Worm (Caenorhabditis elegans): ENCODE data around the gene ZK892.6.
"Not testable (repeated sequence)": the region's sequence is repeated elsewhere in the genome, so short reads cannot be mapped to it uniquely, and the experiment has no call there.

Gene ZK892.6

DNA sequence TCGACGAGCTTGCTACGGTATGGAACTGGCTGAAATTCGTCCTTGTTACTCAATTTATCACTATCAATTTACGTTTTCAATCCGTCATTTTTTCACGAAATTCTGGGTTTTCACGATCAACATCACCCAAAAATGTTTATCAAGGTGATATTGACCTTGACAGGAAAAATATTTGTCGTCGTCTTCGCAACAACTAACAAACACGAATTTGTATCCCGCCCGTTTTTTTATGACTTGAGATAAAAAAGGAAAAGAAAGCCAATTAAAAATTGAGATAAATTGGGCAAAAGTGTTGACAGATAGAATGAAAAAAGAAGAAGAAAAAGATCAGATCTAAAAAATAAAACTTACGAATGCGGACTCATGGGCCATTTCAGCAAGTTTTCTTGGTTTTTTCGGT lies 31.0 kb upstream of the ZK892.6 start (continued):
- no peak for TF ChIP-seq lsy-2 (tag; optimal IDR thresholded peaks at IDR 0.05)
- TF ChIP-seq fkh-4 (tag; optimal IDR thresholded peaks at IDR 0.05; ENCODE audit: borderline replicate concordance): no peak
- TF ChIP-seq Y116A8C.19 (tag; optimal IDR thresholded peaks at IDR 0.05; ENCODE audit: borderline replicate concordance): no peak
- TF ChIP-seq sup-37 (GFP tag; optimal IDR thresholded peaks at IDR 0.05): no peak
- TF ChIP-seq nhr-237 (tag; optimal IDR thresholded peaks at IDR 0.05): no peak
- TF ChIP-seq nhr-19 (GFP tag; conservative IDR thresholded peaks at IDR 0.05): no peak
- TF ChIP-seq lin-13 (GFP tag; optimal IDR thresholded peaks at IDR 0.05): no peak
- no peak for TF ChIP-seq lin-39 (tag; optimal IDR thresholded peaks at IDR 0.05)
- no peak for TF ChIP-seq egl-13 (tag; optimal IDR thresholded peaks at IDR 0.05)
- TF ChIP-seq C34B4.2 (tag; optimal IDR thresholded peaks at IDR 0.05): no peak
- TF ChIP-seq nhr-90 (tag; optimal IDR thresholded peaks at IDR 0.05; ENCODE audit: poor library complexity): peak; percentile 52
- no peak for TF ChIP-seq efl-1 (optimal IDR thresholded peaks at IDR 0.05)
- no peak for TF ChIP-seq efl-1 (GFP tag; optimal IDR thresholded peaks at IDR 0.05 in 1 of 2)
- TF ChIP-seq nhr-71 (tag; optimal IDR thresholded peaks at IDR 0.05): peak; percentile 40
- no peak for TF ChIP-seq dpl-1 (GFP tag; optimal IDR thresholded peaks at IDR 0.05)
- no peak for TF ChIP-seq tbx-2 (tag; optimal IDR thresholded peaks at IDR 0.05)
- TF ChIP-seq ceh-90 (tag; optimal IDR thresholded peaks at IDR 0.05): no peak
- no peak for TF ChIP-seq ztf-4 (tag; optimal IDR thresholded peaks at IDR 0.05)

DNA sequence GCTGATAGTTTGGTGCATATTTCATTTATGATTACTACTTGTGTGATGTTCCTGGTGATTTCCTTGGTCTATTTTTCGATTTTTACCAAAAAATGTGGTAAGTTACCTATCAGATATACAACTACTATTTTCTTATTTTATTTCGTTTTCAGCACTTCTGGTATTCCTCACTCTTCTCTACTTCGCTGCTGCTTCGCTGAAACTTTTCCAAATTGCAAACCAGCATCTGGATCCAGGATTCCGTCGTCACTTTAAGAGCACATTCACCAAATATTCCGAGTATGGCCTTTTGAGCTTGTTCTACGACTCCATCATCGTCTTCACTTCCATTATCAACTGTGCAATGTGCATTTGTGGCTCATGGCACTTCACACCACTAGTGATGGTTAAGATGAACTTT lies 28.6 kb upstream of the ZK892.6 start:
- no peak for TF ChIP-seq ztf-4 (tag; optimal IDR thresholded peaks at IDR 0.05)
- TF ChIP-seq nhr-47 (tag; optimal IDR thresholded peaks at IDR 0.05): no peak
- TF ChIP-seq fos-1 (tag; optimal IDR thresholded peaks at IDR 0.05): no peak
- TF ChIP-seq unc-130 (tag; optimal IDR thresholded peaks at IDR 0.05): no peak
- no peak for TF ChIP-seq unc-86 (tag; optimal IDR thresholded peaks at IDR 0.05)
- no peak for TF ChIP-seq ceh-90 (tag; optimal IDR thresholded peaks at IDR 0.05)
- TF ChIP-seq elt-3 (tag; optimal IDR thresholded peaks at IDR 0.05): no peak
- TF ChIP-seq tlp-1 (tag; optimal IDR thresholded peaks at IDR 0.05): no peak
- no peak for TF ChIP-seq zip-4 (GFP tag; optimal IDR thresholded peaks at IDR 0.05)
- TF ChIP-seq fkh-8 (tag; optimal IDR thresholded peaks at IDR 0.05): no peak
- TF ChIP-seq nhr-11 (tag; optimal IDR thresholded peaks at IDR 0.05): no peak
- TF ChIP-seq lin-39 (tag; optimal IDR thresholded peaks at IDR 0.05): no peak
- TF ChIP-seq ceh-88 (GFP tag; IDR thresholded peaks at IDR 0.05): no peak
- TF ChIP-seq alr-1 (tag; optimal IDR thresholded peaks at IDR 0.05; ENCODE audit: borderline replicate concordance): no peak
- no peak for TF ChIP-seq pax-3 (tag; optimal IDR thresholded peaks at IDR 0.05)
- no peak for TF ChIP-seq efl-3 (GFP tag; optimal IDR thresholded peaks at IDR 0.05)
- no peak for TF ChIP-seq lin-15B (tag; optimal IDR thresholded peaks at IDR 0.05)
- no peak for TF ChIP-seq snpc-4 (tag; optimal IDR thresholded peaks at IDR 0.05)
- no peak for TF ChIP-seq unc-30 (tag; optimal IDR thresholded peaks at IDR 0.05)

DNA sequence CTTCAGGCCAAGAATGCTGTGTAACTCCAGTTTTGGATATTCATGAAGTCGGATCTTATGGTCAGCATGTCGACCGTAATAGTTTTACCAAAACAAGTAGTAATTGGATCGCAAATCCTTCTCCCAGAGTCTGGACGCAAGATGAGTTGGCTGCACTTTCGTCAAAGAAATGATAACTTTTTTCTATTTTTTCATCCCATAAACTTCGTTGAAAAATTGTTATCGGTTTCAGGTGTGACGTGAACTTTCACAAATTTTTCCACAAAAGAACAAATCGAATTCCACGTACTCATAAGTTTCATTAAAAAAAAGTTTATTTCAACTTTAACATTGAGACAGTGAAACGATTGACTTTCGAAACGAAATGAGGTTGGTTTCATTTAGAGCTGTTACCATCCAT lies 28.0 kb upstream of the ZK892.6 start, which contains the start of gene ZK892.5:
Gene ZK892.5 (plus strand): TSS at position 301 of the 400 bp plus-strand sequence.
- TF ChIP-seq jun-1 (tag; optimal IDR thresholded peaks at IDR 0.05) (no peak), tbx-2 (tag; optimal IDR thresholded peaks at IDR 0.05) (no peak), pag-3 (tag; optimal IDR thresholded peaks at IDR 0.05; ENCODE audit: borderline replicate concordance, insufficient read depth) (no peak)

DNA sequence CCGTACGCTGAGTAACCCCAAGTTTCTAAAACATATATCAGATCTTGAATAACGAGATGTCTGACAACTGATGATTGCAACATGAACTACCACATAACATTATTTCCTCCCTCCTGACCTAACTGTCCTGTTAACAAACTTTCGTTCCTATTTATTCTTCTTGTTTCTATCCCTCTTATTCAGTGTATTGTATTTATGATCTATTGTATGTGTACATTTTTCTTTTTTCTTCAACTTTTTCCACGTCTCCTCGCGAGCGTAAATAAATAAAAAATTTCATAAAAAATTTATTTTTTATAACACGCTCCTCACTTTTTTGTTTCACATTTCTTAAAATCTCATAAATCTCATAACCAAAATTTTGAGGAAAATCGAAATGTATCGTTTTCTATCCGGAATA lies 26.3 kb upstream of the ZK892.6 start, which contains the start of gene ZK892.4:
Gene ZK892.4 (plus strand): TSS at position 301 of the 400 bp plus-strand sequence.
- not testable (repeated sequence) for TF ChIP-seq zag-1, tbx-2, nhr-84 (tag; optimal IDR thresholded peaks at IDR 0.05)

Data from whole organism, L1 larva.